Worm (Caenorhabditis elegans): ENCODE results near the gene B0464.9.

ce11 chrIII:9449831-9450230 is 15.7 kb upstream of the B0464.9 start, which contains the start of gene F54C8.6:
- TF ChIP-seq lin-39 (tag; optimal IDR thresholded peaks at IDR 0.05), result no peak
- TF ChIP-seq unc-62 (GFP tag; optimal IDR thresholded peaks at IDR 0.05), result no peak

Measured in whole organism, L3 larva.